Fruit fly (Drosophila melanogaster): ENCODE results near the gene CG7246.
A peak's percentile ranks its signal among the peaks of the same experiment; 100 is the strongest.

CG7246 gene

DNA sequence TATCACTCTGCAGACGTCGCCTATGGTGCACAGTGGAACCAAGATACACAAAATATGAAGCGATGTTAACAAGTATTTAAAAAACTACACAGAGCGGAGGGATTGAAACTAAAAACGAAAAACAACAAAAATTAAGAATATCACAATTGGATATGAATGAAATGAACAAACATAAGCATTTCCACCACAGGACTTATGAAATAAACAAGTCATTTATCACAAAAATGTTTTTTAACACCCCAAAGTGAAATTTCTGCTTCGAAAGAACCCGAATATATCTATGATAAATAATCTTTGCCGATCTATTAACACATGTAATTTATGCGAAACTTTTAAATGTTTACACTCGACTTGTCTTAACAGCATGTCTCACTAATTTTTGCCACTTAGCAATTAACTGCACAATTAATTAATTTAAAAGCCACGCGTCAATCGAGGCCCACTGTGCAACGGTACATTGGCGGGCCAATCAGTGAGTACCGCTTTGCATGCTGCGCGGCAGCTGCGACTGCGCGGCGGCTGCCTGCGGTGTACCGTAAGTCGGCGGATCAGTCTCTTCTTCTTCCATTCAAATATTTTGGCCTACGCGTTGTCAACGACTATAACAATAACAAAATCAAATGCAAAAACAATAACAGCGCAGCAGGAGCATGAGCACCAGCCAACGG lies 38.9 kb downstream of the CG7246 start (continued):
- TF ChIP-seq nerfin-2 (GFP tag; IDR thresholded peaks at IDR 0.05; ENCODE audit: partially characterized antibody) = no peak
- TF ChIP-seq kay (GFP tag; optimal IDR thresholded peaks at IDR 0.05) = no peak
- TF ChIP-seq CG8924 (tag; optimal IDR thresholded peaks at IDR 0.05) = peak; percentile 50
- TF ChIP-seq CG1529 (GFP tag; optimal IDR thresholded peaks at IDR 0.05) = peak; percentile 67
- TF ChIP-seq ato (GFP tag; IDR thresholded peaks at IDR 0.05; ENCODE audit: partially characterized antibody) = no peak
- no peak for TF ChIP-seq CG7271 (tag; optimal IDR thresholded peaks at IDR 0.05)
- peak; percentile 19 for TF ChIP-seq CG4707 (GFP tag; optimal IDR thresholded peaks at IDR 0.05)
- no peak for TF ChIP-seq Mad (GFP tag; optimal IDR thresholded peaks at IDR 0.05)
- TF ChIP-seq toy (GFP tag; IDR thresholded peaks at IDR 0.05) = no peak
- peak; percentile 52 for TF ChIP-seq CG17359 (tag; optimal IDR thresholded peaks at IDR 0.05)
- TF ChIP-seq CG11398 (GFP tag; optimal IDR thresholded peaks at IDR 0.05) = no peak
- TF ChIP-seq Elba2 (GFP tag; optimal IDR thresholded peaks at IDR 0.05) = no peak
- peak; percentile 24 for TF ChIP-seq Lhr (GFP tag; optimal IDR thresholded peaks at IDR 0.05)
- TF ChIP-seq CG18011 (GFP tag; optimal IDR thresholded peaks at IDR 0.05) = no peak
- peak; percentile 64 for TF ChIP-seq CG10209 (GFP tag; optimal IDR thresholded peaks at IDR 0.05)
- peak in 1 of 2 experiments; percentile 64 for TF ChIP-seq Hr51 (GFP tag; optimal IDR thresholded peaks at IDR 0.05)
- no peak for TF ChIP-seq CG6813 (GFP tag; optimal IDR thresholded peaks at IDR 0.05)
- TF ChIP-seq cas (GFP tag; IDR thresholded peaks at IDR 0.05) = no peak
- TF ChIP-seq sob (GFP tag; IDR thresholded peaks at IDR 0.05) = no peak
- TF ChIP-seq CG7556 (GFP tag; optimal IDR thresholded peaks at IDR 0.05) = peak; percentile 72
- no peak for TF ChIP-seq CG5953 (GFP tag; IDR thresholded peaks at IDR 0.05)
- TF ChIP-seq eyg (GFP tag; optimal IDR thresholded peaks at IDR 0.05) = no peak
- TF ChIP-seq Scr (GFP tag; IDR thresholded peaks at IDR 0.05; ENCODE audit: partially characterized antibody) = no peak
- TF ChIP-seq CG31388 (GFP tag; optimal IDR thresholded peaks at IDR 0.05) = no peak
- TF ChIP-seq CG2875 (GFP tag; optimal IDR thresholded peaks at IDR 0.05) = peak; percentile 42
- peak; percentile 15; the same call in 1 of the 2 replicates for TF ChIP-seq E2f2 (GFP tag; IDR thresholded peaks at IDR 0.05)
- TF ChIP-seq CG16813 (GFP tag; IDR thresholded peaks at IDR 0.05; ENCODE audit: partially characterized antibody) = no peak
- no peak for TF ChIP-seq Neu2 (GFP tag; optimal IDR thresholded peaks at IDR 0.05; ENCODE audit: borderline replicate concordance)
- no peak for TF ChIP-seq Optix (GFP tag; IDR thresholded peaks at IDR 0.05)
- no peak for TF ChIP-seq CG17568 (GFP tag; optimal IDR thresholded peaks at IDR 0.05)
- no peak for TF ChIP-seq CG1647 (GFP tag; optimal IDR thresholded peaks at IDR 0.05)
- no peak for TF ChIP-seq crc (GFP tag; optimal IDR thresholded peaks at IDR 0.05)
- peak; percentile 48 for TF ChIP-seq grau (tag; optimal IDR thresholded peaks at IDR 0.05)
- peak; percentile 25 for TF ChIP-seq CG1233 (GFP tag; optimal IDR thresholded peaks at IDR 0.05)
- TF ChIP-seq slou (GFP tag; optimal IDR thresholded peaks at IDR 0.05) = peak; percentile 25
- no peak for TF ChIP-seq CG18599 (GFP tag; optimal IDR thresholded peaks at IDR 0.05)
- no peak for TF ChIP-seq MTF-1 (GFP tag; optimal IDR thresholded peaks at IDR 0.05; ENCODE audit: borderline replicate concordance)
- TF ChIP-seq CG11696 (GFP tag; IDR thresholded peaks at IDR 0.05) = no peak
- no peak for TF ChIP-seq lov (optimal IDR thresholded peaks at IDR 0.05)
- no peak for TF ChIP-seq lov (GFP tag; IDR thresholded peaks at IDR 0.05)
- no peak for TF ChIP-seq sqz (GFP tag; optimal IDR thresholded peaks at IDR 0.05)
- no peak for TF ChIP-seq CG12155 (GFP tag; optimal IDR thresholded peaks at IDR 0.05)
- no peak for TF ChIP-seq CG42726 (GFP tag; IDR thresholded peaks at IDR 0.05; ENCODE audit: partially characterized antibody)
- TF ChIP-seq Atf6 (GFP tag; IDR thresholded peaks at IDR 0.05) = no peak
- no peak for TF ChIP-seq CG13123 (GFP tag; optimal IDR thresholded peaks at IDR 0.05)
- TF ChIP-seq nmo (GFP tag; optimal IDR thresholded peaks at IDR 0.05) = peak; percentile 85
- TF ChIP-seq CG3281 (GFP tag; optimal IDR thresholded peaks at IDR 0.05) = peak; percentile 27
- TF ChIP-seq esg (GFP tag; conservative IDR thresholded peaks at IDR 0.05) = no peak; the same call in 1 of the 2 replicates
- TF ChIP-seq CG6765 (GFP tag; optimal IDR thresholded peaks at IDR 0.05) = no peak
